Worm (Caenorhabditis elegans): Measurements from ENCODE around the gene F15E6.6.

F15E6.6 gene

DNA sequence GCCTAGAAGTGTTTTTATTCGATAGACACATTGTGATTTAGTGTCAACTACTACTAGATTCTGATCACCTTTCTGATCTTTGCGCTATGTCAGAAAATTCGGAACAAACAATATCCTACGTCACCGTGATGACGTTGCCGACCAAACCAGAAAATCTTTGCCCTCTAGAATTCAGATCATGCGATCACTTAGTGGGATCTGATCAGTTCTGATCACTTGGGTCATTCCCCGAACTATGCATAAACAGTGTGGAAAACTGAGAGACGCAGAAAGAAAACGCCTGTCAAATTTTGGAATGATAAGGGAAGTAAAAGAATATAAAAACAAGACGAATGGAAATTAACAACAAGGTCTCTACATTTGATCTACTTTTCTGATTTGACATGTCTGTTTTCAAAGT, 10.6 kb upstream of the F15E6.6 start, which contains the start of gene F15E6.3:
F15E6.3 (plus strand) TSS at position 344 of the 400 bp plus-strand sequence.
- TF ChIP-seq sma-3 (GFP tag; optimal IDR thresholded peaks at IDR 0.05) (peak; percentile 85), sma-9 (GFP tag; optimal IDR thresholded peaks at IDR 0.05) (peak; percentile 78), sma-9 (tag; optimal IDR thresholded peaks at IDR 0.05) (no peak), nhr-129 (tag; optimal IDR thresholded peaks at IDR 0.05) (peak; percentile 18), lin-39 (tag; optimal IDR thresholded peaks at IDR 0.05) (no peak), ceh-16 (tag; optimal IDR thresholded peaks at IDR 0.05) (no peak), nhr-21 (tag; optimal IDR thresholded peaks at IDR 0.05) (peak; percentile 72), Y55F3AM.14 (GFP tag; optimal IDR thresholded peaks at IDR 0.05) (no peak), gmeb-1 (tag; optimal IDR thresholded peaks at IDR 0.05) (peak; percentile 23), nhr-6 (tag; optimal IDR thresholded peaks at IDR 0.05) (no peak), nhr-25 (tag; optimal IDR thresholded peaks at IDR 0.05) (peak; percentile 72), mab-5 (tag; optimal IDR thresholded peaks at IDR 0.05) (no peak)

DNA sequence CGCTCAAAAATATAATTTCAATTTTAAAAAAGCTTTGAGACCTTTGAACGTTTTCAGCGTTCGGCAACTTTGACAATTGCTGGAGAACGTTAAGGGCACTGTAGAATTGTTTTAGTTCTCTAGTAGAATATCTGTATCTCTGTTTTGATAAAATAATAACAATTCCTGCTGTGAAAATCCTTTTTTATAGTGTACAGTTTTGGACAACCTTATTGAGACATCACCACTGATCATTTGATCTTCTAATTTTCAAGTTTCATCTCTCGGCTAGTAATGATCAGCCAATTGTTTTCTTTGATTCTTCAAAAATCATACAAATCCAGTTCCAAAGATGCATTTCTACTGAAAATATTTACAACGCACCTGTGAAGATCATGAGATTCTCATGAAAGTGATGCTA, 8.6 kb upstream of the F15E6.6 start, which contains the start of gene F15E6.10:
F15E6.10 (plus strand) TSS at position 301 of the 400 bp plus-strand sequence.
- TF ChIP-seq egl-27 (tag; optimal IDR thresholded peaks at IDR 0.05) (no peak), sma-3 (GFP tag; optimal IDR thresholded peaks at IDR 0.05) (no peak), unc-39 (tag; optimal IDR thresholded peaks at IDR 0.05) (no peak), elt-3 (tag; optimal IDR thresholded peaks at IDR 0.05) (no peak), mbf-1 (tag; optimal IDR thresholded peaks at IDR 0.05) (no peak), R02D3.7 (tag; optimal IDR thresholded peaks at IDR 0.05) (no peak), dmd-4 (tag; optimal IDR thresholded peaks at IDR 0.05) (no peak), skn-1 (tag; optimal IDR thresholded peaks at IDR 0.05) (no peak), nhr-6 (tag; optimal IDR thresholded peaks at IDR 0.05) (no peak), ceh-82 (tag; optimal IDR thresholded peaks at IDR 0.05) (no peak)

DNA sequence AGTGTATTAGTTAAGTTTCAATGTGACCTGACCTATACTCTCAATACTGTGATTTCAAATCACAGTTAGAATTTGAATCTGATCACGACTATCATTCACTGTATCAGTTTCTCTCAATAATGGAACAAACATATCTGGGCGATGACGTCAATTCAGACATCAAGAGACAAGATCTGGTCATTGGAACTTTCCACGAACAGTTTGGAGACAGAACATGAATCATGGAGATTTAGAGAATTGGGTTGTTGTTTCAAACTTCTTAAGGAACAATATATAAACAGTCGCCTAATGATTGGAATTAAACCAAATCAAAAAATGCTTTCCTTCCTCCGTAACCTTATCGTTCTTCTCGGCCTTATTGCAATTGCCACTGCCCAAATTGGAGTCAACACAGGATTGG, 7.3 kb upstream of the F15E6.6 start, which contains the start of gene F15E6.4:
F15E6.4 (plus strand) TSS at position 301 of the 400 bp plus-strand sequence.
- no peak for TF ChIP-seq snpc-4 (tag; optimal IDR thresholded peaks at IDR 0.05)
- no peak for TF ChIP-seq sma-9 (GFP tag; optimal IDR thresholded peaks at IDR 0.05)
- TF ChIP-seq sma-9 (tag; optimal IDR thresholded peaks at IDR 0.05): no peak
- TF ChIP-seq ama-1 (optimal IDR thresholded peaks at IDR 0.05): no peak
- no peak for TF ChIP-seq nhr-129 (tag; optimal IDR thresholded peaks at IDR 0.05)
- TF ChIP-seq nhr-6 (tag; optimal IDR thresholded peaks at IDR 0.05): no peak
- TF ChIP-seq lin-39 (tag; optimal IDR thresholded peaks at IDR 0.05): no peak
- no peak for TF ChIP-seq zag-1 (tag; optimal IDR thresholded peaks at IDR 0.05)
- TF ChIP-seq Y55F3AM.14 (GFP tag; optimal IDR thresholded peaks at IDR 0.05): no peak
- TF ChIP-seq ztf-4 (tag; optimal IDR thresholded peaks at IDR 0.05): no peak
- TF ChIP-seq C34F6.9 (tag; optimal IDR thresholded peaks at IDR 0.05): no peak
- TF ChIP-seq ceh-82 (tag; optimal IDR thresholded peaks at IDR 0.05): no peak
- TF ChIP-seq ZK546.5 (tag; optimal IDR thresholded peaks at IDR 0.05): no peak
- TF ChIP-seq mdl-1 (tag; optimal IDR thresholded peaks at IDR 0.05): no peak

DNA sequence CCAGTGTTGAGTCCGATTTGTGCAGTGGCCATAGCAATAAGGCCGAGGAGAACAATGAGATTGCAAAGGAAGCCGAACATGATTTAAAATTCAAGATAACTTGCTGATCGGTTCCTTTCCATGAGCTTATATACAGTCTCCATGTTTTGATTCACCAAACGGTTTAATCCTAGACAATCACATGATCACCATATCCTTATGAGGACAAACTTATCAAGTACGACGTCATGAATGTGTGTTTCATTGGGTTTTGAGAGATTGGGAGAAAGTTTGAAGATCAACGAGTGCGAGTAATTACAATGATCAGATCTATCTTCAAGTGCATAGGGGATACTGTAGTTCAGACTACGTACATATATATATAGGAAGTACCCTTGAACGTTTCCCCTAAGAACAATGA, 6.6 kb upstream of the F15E6.6 start, which contains the start of gene dct-7:
dct-7 (minus strand) TSS at position 101 of the 400 bp plus-strand sequence.
- TF ChIP-seq elt-1 (tag; optimal IDR thresholded peaks at IDR 0.05) (no peak), sma-9 (GFP tag; optimal IDR thresholded peaks at IDR 0.05) (peak; percentile 23), sma-9 (tag; optimal IDR thresholded peaks at IDR 0.05) (no peak)

DNA sequence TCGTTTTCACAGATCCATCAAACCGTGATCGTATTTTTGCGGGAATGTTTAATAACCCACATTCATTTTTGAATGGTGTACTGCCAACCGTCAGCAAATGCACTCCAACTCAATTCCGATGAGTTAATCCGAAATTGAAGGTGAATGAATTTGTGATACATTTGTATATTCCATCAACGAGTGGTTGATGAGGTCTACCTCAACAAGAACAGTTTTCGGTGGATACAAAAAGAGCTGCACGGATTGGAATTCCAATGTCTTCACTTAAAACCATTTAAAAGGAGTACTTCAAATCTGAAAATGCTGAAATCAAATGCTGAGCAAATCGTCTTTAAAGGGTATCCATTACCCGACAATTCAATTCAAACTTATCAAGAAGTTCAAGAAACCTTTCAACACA, 5.3 kb upstream of the F15E6.6 start, which contains the start of gene F15E6.5:
F15E6.5 (plus strand) TSS at position 301 of the 400 bp plus-strand sequence.
- TF ChIP-seq ama-1 (optimal IDR thresholded peaks at IDR 0.05): no peak
- no peak for TF ChIP-seq lsy-2 (tag; optimal IDR thresholded peaks at IDR 0.05)
- TF ChIP-seq unc-55 (GFP tag; optimal IDR thresholded peaks at IDR 0.05): no peak
- TF ChIP-seq Y55F3AM.14 (GFP tag; optimal IDR thresholded peaks at IDR 0.05): no peak
- no peak for TF ChIP-seq unc-39 (tag; optimal IDR thresholded peaks at IDR 0.05)
- no peak for TF ChIP-seq unc-62 (GFP tag; optimal IDR thresholded peaks at IDR 0.05)
- TF ChIP-seq blmp-1 (tag; optimal IDR thresholded peaks at IDR 0.05; ENCODE audit: insufficient read depth): no peak
- no peak for TF ChIP-seq alr-1 (tag; optimal IDR thresholded peaks at IDR 0.05)
- no peak for TF ChIP-seq lin-13 (GFP tag; optimal IDR thresholded peaks at IDR 0.05)
- TF ChIP-seq sem-4 (tag; optimal IDR thresholded peaks at IDR 0.05): no peak
- TF ChIP-seq ceh-82 (tag; optimal IDR thresholded peaks at IDR 0.05): no peak
- TF ChIP-seq skn-1 (tag; optimal IDR thresholded peaks at IDR 0.05): no peak
- no peak for TF ChIP-seq ceh-16 (tag; optimal IDR thresholded peaks at IDR 0.05)
- no peak for TF ChIP-seq crh-2 (tag; optimal IDR thresholded peaks at IDR 0.05)
- no peak for TF ChIP-seq sma-9 (GFP tag; optimal IDR thresholded peaks at IDR 0.05)
- TF ChIP-seq sma-9 (tag; optimal IDR thresholded peaks at IDR 0.05): no peak
- TF ChIP-seq ZK546.5 (tag; optimal IDR thresholded peaks at IDR 0.05): no peak

Data from whole organism, L2 larva.